Fruit fly (Drosophila melanogaster) whole organism, embryonic: ENCODE results near the gene ppl.

ENCODE experiments used
- Rx ChIP-seq: fragments of 200-800 bp; sonication (Bioruptor generic); IDR thresholded peaks from 2 replicates; pipeline ENCODE4 v1.3.6; 2022; ENCODE audit warnings: missing biosample characterization, missing genetic modification characterization
- Xbp1 ChIP-seq: fragments of 200-800 bp; sonication (Bioruptor generic); optimal IDR thresholded peaks from 3 replicates; lab custom pipeline; 2016; ENCODE audit warnings: missing biosample characterization, mild to moderate bottlenecking, missing genetic modification characterization
- gce ChIP-seq: fragments of 200-800 bp; sonication (Bioruptor generic); IDR thresholded peaks from 3 replicates; pipeline ENCODE4 v1.3.6; 2022; ENCODE audit warnings: missing biosample characterization, missing genetic modification characterization
- grau ChIP-seq: fragments of 200-800 bp; optimal IDR thresholded peaks from 3 replicates; lab custom pipeline; 2019; ENCODE audit warnings: missing biosample characterization, mild to moderate bottlenecking, missing genetic modification characterization, moderate library complexity
- psq ChIP-seq: fragments of 200-800 bp; sonication (Bioruptor generic); optimal IDR thresholded peaks from 2 replicates; lab custom pipeline; 2017; ENCODE audit warnings: missing biosample characterization, missing genetic modification characterization
- sqz ChIP-seq: fragments of 200-800 bp; sonication (Bioruptor generic); optimal IDR thresholded peaks from 3 replicates; lab custom pipeline; 2018; ENCODE audit warnings: missing biosample characterization, mild to moderate bottlenecking, missing genetic modification characterization
- tin ChIP-seq: fragments of 200-800 bp; sonication (Bioruptor generic); optimal IDR thresholded peaks from 3 replicates; lab custom pipeline; 2016; ENCODE audit warnings: missing biosample characterization, missing genetic modification characterization

DNA sequence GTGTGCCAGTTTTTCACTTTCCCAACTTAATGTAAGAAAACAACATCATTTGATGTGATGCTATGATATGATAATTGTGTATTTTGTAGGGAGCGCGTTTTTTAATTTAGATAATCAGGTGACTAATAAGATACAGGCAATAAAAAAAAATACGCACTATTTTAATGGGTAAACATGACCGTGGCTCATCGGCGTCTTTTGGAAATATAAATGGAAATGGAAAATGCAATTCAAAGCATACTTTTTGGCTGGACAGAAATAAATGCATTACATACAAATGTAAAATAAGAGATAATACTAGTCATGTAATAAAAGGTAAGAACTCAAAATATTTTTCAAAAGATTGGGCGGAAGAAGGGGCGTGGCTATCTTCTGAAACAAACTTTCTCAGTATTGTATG, 18.9 kb downstream of the ppl start:
- TF ChIP-seq gce (no peak), grau (tag; lab: Kevin White, UChicago) (no peak), tin (no peak), psq (GFP tag; lab: Kevin White, UChicago) (no peak), Rx (no peak), sqz (GFP tag; lab: Kevin White, UChicago) (no peak), Xbp1 (GFP tag; lab: Kevin White, UChicago) (no peak)
